Fruit fly (Drosophila melanogaster) whole organism, pupa: ENCODE measurements around the gene kat80.

Source experiments
- CG10348 ChIP-seq: fragments of 200-800 bp; sonication (Bioruptor generic); IDR thresholded peaks from 2 replicates; pipeline ENCODE4 v1.3.6; 2022; ENCODE audit warnings: missing biosample characterization, missing genetic modification characterization
- CG12605 ChIP-seq: fragments of 200-800 bp; sonication (Bioruptor generic); IDR thresholded peaks from 2 replicates; pipeline ENCODE4 v1.3.6; 2022; ENCODE audit warnings: missing biosample characterization, missing genetic modification characterization
- CG13204 ChIP-seq: fragments of 200-800 bp; sonication (Bioruptor generic); optimal IDR thresholded peaks from 2 replicates; lab custom pipeline; 2018; ENCODE audit warnings: missing biosample characterization, mild to moderate bottlenecking, missing genetic modification characterization, moderate library complexity
- CG14655 ChIP-seq: fragments of 200-800 bp; sonication (Bioruptor generic); optimal IDR thresholded peaks from 3 replicates; lab custom pipeline; 2017; ENCODE audit warnings: mild to moderate bottlenecking, missing biosample characterization, missing genetic modification reagents, missing genetic modification characterization
- CG15710 ChIP-seq: fragments of 200-800 bp; sonication (Bioruptor generic); optimal IDR thresholded peaks from 2 replicates; lab custom pipeline; 2018; ENCODE audit warnings: missing biosample characterization, mild to moderate bottlenecking, missing genetic modification characterization, moderate library complexity
- CG17806 ChIP-seq: fragments of 200-800 bp; sonication (Bioruptor generic); optimal IDR thresholded peaks from 2 replicates; lab custom pipeline; 2018; ENCODE audit warnings: missing biosample characterization, mild to moderate bottlenecking, missing genetic modification characterization, moderate library complexity
- CG32121 ChIP-seq: fragments of 200-800 bp; sonication (Bioruptor generic); IDR thresholded peaks from 2 replicates; pipeline ENCODE4 v1.3.6; 2022; ENCODE audit warnings: missing biosample characterization, missing genetic modification characterization
- CG34367 ChIP-seq: fragments of 200-800 bp; sonication (Bioruptor generic); optimal IDR thresholded peaks from 2 replicates; lab custom pipeline; 2018; ENCODE audit warnings: missing biosample characterization, mild to moderate bottlenecking, missing genetic modification characterization
- CG4496 ChIP-seq: fragments of 200-800 bp; sonication (Bioruptor generic); IDR thresholded peaks from 3 replicates; pipeline ENCODE4 v1.3.6; 2022; ENCODE audit warnings: missing biosample characterization, missing genetic modification characterization
- CG8159 ChIP-seq: fragments of 200-800 bp; sonication (Bioruptor generic); optimal IDR thresholded peaks from 3 replicates; lab custom pipeline; 2018; ENCODE audit warnings: missing biosample characterization, mild to moderate bottlenecking, missing genetic modification characterization, moderate library complexity
- CG8301 ChIP-seq: fragments of 200-800 bp; sonication (Bioruptor generic); optimal IDR thresholded peaks from 2 replicates; lab custom pipeline; 2018; ENCODE audit warnings: missing biosample characterization, mild to moderate bottlenecking, missing genetic modification characterization
- CG9948 ChIP-seq: fragments of 200-800 bp; sonication (Bioruptor generic); optimal IDR thresholded peaks from 2 replicates; lab custom pipeline; 2018; ENCODE audit warnings: missing biosample characterization, mild to moderate bottlenecking, missing genetic modification characterization, moderate library complexity
- D1 ChIP-seq: fragments of 200-800 bp; sonication (Bioruptor generic); optimal IDR thresholded peaks from 2 replicates; lab custom pipeline; 2018; ENCODE audit warnings: missing biosample characterization, mild to moderate bottlenecking, missing genetic modification characterization, moderate library complexity
- EcR ChIP-seq: fragments of 200-800 bp; sonication (Bioruptor generic); optimal IDR thresholded peaks from 3 replicates; lab custom pipeline; 2019; ENCODE audit warnings: missing biosample characterization, missing genetic modification characterization, mild to moderate bottlenecking, moderate library complexity, missing genetic modification reagents
- Ets98B ChIP-seq: fragments of 200-800 bp; sonication (Bioruptor generic); IDR thresholded peaks from 2 replicates; pipeline ENCODE4 v1.3.6; 2022; ENCODE audit warnings: missing biosample characterization, missing genetic modification characterization
- Pif1A ChIP-seq: fragments of 200-800 bp; sonication (Bioruptor generic); optimal IDR thresholded peaks from 3 replicates; lab custom pipeline; 2016; ENCODE audit warnings: missing biosample characterization, missing genetic modification characterization
- Pif1B ChIP-seq: fragments of 200-800 bp; sonication (Bioruptor generic); optimal IDR thresholded peaks from 3 replicates; lab custom pipeline; 2016; ENCODE audit warnings: missing biosample characterization, missing genetic modification characterization
- Snoo ChIP-seq: fragments of 200-800 bp; sonication (Bioruptor generic); optimal IDR thresholded peaks from 3 replicates; lab custom pipeline; 2017; ENCODE audit warnings: missing biosample characterization, mild to moderate bottlenecking, missing genetic modification characterization, inconsistent platforms
- fd96Ca ChIP-seq: fragments of 200-800 bp; sonication (Bioruptor generic); IDR thresholded peaks from 3 replicates; pipeline ENCODE4 v1.3.6; 2022; ENCODE audit warnings: missing biosample characterization, missing genetic modification characterization
- gl ChIP-seq: fragments of 200-800 bp; sonication (Bioruptor generic); optimal IDR thresholded peaks from 2 replicates; lab custom pipeline; 2018; ENCODE audit warnings: missing biosample characterization, mild to moderate bottlenecking, missing genetic modification characterization
- rn ChIP-seq: fragments of 200-800 bp; sonication (Bioruptor generic); IDR thresholded peaks from 2 replicates; pipeline ENCODE4 v1.3.6; 2022; ENCODE audit warnings: missing biosample characterization, missing genetic modification characterization

Gene kat80

dm6 chrX:16286083-16286666, 10.2 kb upstream of the kat80 start, which contains the start of gene UQCR-14:
Gene UQCR-14, plus strand, starts transcription at chrX:16286288.
- TF ChIP-seq Ets98B (GFP tag; lab: Robert Waterston, UW) (0 out of 2 replicates have a peak, but pooled peaks have one; percentile 9), Pif1A (GFP tag; lab: Kevin White, UChicago) (no peak), CG15710 (no peak), D1 (tag; lab: Kevin White, UChicago) (no peak), gl (tag; lab: Kevin White, UChicago) (no peak), Snoo (tag; lab: Kevin White, UChicago) (no peak), CG17806 (tag; lab: Kevin White, UChicago) (no peak)

- TF ChIP-seq CG10348 (GFP tag; lab: Robert Waterston, UW) (no peak), CG4496 (GFP tag; lab: Robert Waterston, UW) (peak; percentile 35; the same call in 2 of the 3 replicates), CG15710 (no peak), Pif1A (GFP tag; lab: Kevin White, UChicago) (no peak), CG34367 (no peak), D1 (tag; lab: Kevin White, UChicago) (no peak), Snoo (tag; lab: Kevin White, UChicago) (peak; percentile 0)
These were observed 9.2 kb upstream of the kat80 start for dm6 chrX:16285186-16285585.

dm6 chrX:16281717-16282529, 5.9 kb upstream of the kat80 start:
- no peak for TF ChIP-seq CG8301
- no peak for TF ChIP-seq CG13204 (GFP tag; lab: Kevin White, UChicago)
- TF ChIP-seq CG4496 (GFP tag; lab: Robert Waterston, UW), result no peak
- no peak for TF ChIP-seq D1 (tag; lab: Kevin White, UChicago)
- no peak for TF ChIP-seq Snoo (tag; lab: Kevin White, UChicago)
- peak; percentile 16 for TF ChIP-seq EcR (GFP tag; lab: Kevin White, UChicago)
- TF ChIP-seq fd96Ca (GFP tag; lab: Robert Waterston, UW), result no peak
- TF ChIP-seq gl (tag; lab: Kevin White, UChicago), result no peak

DNA sequence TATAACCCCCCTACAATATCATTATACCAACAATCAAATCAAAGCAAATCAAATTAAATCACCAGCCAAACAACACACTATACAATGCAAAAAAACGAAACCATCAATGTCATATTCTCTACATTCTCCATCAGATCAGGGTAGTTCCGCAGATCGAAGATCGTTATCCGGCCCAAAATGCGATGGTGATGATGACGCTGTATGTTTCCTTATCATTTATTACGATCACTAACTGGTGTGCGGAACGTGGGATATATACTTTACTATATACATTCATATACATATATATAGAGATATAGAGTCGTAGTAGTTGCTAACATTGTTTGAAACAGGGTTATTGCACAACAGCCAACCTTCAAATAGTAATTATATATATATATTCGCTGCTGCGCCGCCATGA, 5.3 kb upstream of the kat80 start:
- TF ChIP-seq CG9948 (no peak), D1 (tag; lab: Kevin White, UChicago) (no peak), CG10348 (GFP tag; lab: Robert Waterston, UW) (no peak), CG12605 (GFP tag; lab: Robert Waterston, UW) (no peak), CG13204 (GFP tag; lab: Kevin White, UChicago) (no peak), Snoo (tag; lab: Kevin White, UChicago) (no peak), CG14655 (GFP tag; lab: Kevin White, UChicago) (no peak), CG8301 (no peak), CG34367 (no peak), CG32121 (GFP tag; lab: Robert Waterston, UW) (no peak), Ets98B (GFP tag; lab: Robert Waterston, UW) (no peak), CG4496 (GFP tag; lab: Robert Waterston, UW) (no peak), Pif1B (GFP tag; lab: Kevin White, UChicago) (no peak), gl (tag; lab: Kevin White, UChicago) (no peak), fd96Ca (GFP tag; lab: Robert Waterston, UW) (no peak), CG17806 (tag; lab: Kevin White, UChicago) (no peak), Pif1A (GFP tag; lab: Kevin White, UChicago) (no peak)

dm6 chrX:16279340-16279941, 3.5 kb upstream of the kat80 start:
- TF ChIP-seq CG8159, result peak; percentile 86
- TF ChIP-seq CG9948, result peak; percentile 79
- TF ChIP-seq CG34367, result peak; percentile 75
- peak; percentile 97 for TF ChIP-seq Snoo (tag; lab: Kevin White, UChicago)
- TF ChIP-seq CG17806 (tag; lab: Kevin White, UChicago), result peak; percentile 81
- TF ChIP-seq fd96Ca (GFP tag; lab: Robert Waterston, UW), result peak; percentile 95
- peak; percentile 97 for TF ChIP-seq CG4496 (GFP tag; lab: Robert Waterston, UW)
- TF ChIP-seq CG8301, result peak; percentile 78
- TF ChIP-seq CG32121 (GFP tag; lab: Robert Waterston, UW), result peak; percentile 92
- peak; percentile 50 for TF ChIP-seq CG13204 (GFP tag; lab: Kevin White, UChicago)
- peak; percentile 82; the same call in 1 of the 2 replicates for TF ChIP-seq CG12605 (GFP tag; lab: Robert Waterston, UW)
- peak; percentile 0 for TF ChIP-seq EcR (GFP tag; lab: Kevin White, UChicago)
- peak; percentile 84 for TF ChIP-seq rn (GFP tag; lab: Robert Waterston, UW)
- TF ChIP-seq gl (tag; lab: Kevin White, UChicago), result peak; percentile 69
- peak; percentile 84 for TF ChIP-seq CG14655 (GFP tag; lab: Kevin White, UChicago)
- TF ChIP-seq CG15710, result peak; percentile 88
- TF ChIP-seq Pif1B (GFP tag; lab: Kevin White, UChicago), result peak; percentile 84
- TF ChIP-seq D1 (tag; lab: Kevin White, UChicago), result no peak
- peak; percentile 86 for TF ChIP-seq Pif1A (GFP tag; lab: Kevin White, UChicago)
- TF ChIP-seq CG10348 (GFP tag; lab: Robert Waterston, UW), result peak; percentile 84
- TF ChIP-seq Ets98B (GFP tag; lab: Robert Waterston, UW), result peak; percentile 93
